Worm (Caenorhabditis elegans): ENCODE measurements around the gene cut-3.

DNA sequence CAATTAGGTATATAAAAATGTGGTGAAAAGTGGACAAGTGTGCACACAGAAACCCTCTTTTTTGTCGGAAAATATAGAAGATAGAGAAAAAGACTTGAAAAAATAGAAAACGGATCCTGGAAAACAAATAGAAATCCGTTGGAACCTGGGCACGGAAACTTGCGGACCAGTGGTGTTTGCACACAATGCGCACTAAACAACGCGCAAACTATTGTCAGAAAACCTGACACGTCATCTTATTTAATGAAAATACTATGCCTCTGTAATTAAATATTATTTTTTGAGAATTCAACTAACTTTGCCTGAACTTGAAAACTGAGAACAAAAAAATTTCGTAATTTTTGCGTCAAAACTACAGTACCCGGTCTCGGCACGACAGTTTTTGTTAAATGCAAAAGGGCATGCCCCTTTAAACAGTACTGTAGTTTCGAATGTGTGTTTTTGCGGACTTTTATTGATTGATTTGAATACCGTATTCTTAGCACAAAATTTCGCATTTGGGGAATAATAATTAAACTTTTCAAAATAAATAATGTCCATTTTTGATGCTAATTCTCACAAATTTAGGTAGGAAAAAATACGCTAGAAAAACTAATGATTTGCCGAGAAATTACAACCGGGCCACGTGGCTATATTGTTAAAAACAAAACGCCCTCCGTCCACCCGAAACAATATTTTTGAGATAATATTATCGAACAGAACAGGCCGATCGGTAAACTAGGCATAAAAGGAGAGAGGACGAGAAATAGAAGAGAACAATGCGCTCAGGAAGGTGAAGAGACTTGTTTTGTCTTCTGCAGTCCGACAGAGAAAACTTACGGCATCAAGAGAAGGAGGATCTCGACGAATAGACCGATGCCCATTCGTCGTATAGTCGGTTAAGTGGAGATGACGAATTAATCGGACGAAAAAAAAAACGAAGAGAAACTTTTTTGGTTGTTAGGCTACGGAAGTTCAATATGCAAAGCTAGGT lies 17.4 kb downstream of the cut-3 start:
- TF ChIP-seq F49E8.2 (tag; optimal IDR thresholded peaks at IDR 0.05; ENCODE audit: borderline replicate concordance) (peak; percentile 52), nhr-6 (tag; optimal IDR thresholded peaks at IDR 0.05) (no peak), egl-27 (tag; optimal IDR thresholded peaks at IDR 0.05) (no peak), lin-1 (GFP tag; IDR thresholded peaks at IDR 0.05) (no peak), unc-130 (GFP tag; optimal IDR thresholded peaks at IDR 0.05) (peak; percentile 14), ztf-7 (tag; optimal IDR thresholded peaks at IDR 0.05) (no peak), F26F4.8 (GFP tag; conservative IDR thresholded peaks at IDR 0.05) (no peak), Y48G9A.11 (GFP tag; IDR thresholded peaks at IDR 0.05) (no peak), ama-1 (optimal IDR thresholded peaks at IDR 0.05) (no peak), nhr-102 (tag; optimal IDR thresholded peaks at IDR 0.05) (no peak), ceh-20 (GFP tag; IDR thresholded peaks at IDR 0.05) (no peak)

Measured in whole organism, L4 larva.